Worm (Caenorhabditis elegans) whole organism, mixed stage, embryonic: ENCODE data around the gene srw-145.

Source experiments
- ces-1 ChIP-seq: fragments of 150-350 bp; optimal IDR thresholded peaks from 2 replicates; lab custom pipeline; 2014; ENCODE audit warnings: missing biosample characterization, missing genetic modification reagents, missing genetic modification characterization
- pha-4 ChIP-seq: fragments of 150-350 bp; optimal IDR thresholded peaks from 2 replicates; lab custom pipeline; 2018; ENCODE audit warnings: missing biosample characterization, missing genetic modification reagents, missing genetic modification characterization
- sptf-1 ChIP-seq: sonication (generic microtip); optimal IDR thresholded peaks from 2 replicates; lab custom pipeline; 2017; ENCODE audit warnings: mild to moderate bottlenecking, missing genetic modification characterization, moderate library complexity, missing compliant biosample characterization
- unc-120 ChIP-seq: sonication (generic microtip); optimal IDR thresholded peaks from 2 replicates; lab custom pipeline; 2017; ENCODE audit warnings: missing genetic modification characterization, missing compliant biosample characterization; ENCODE audit not compliant: poor library complexity, severe bottlenecking

DNA sequence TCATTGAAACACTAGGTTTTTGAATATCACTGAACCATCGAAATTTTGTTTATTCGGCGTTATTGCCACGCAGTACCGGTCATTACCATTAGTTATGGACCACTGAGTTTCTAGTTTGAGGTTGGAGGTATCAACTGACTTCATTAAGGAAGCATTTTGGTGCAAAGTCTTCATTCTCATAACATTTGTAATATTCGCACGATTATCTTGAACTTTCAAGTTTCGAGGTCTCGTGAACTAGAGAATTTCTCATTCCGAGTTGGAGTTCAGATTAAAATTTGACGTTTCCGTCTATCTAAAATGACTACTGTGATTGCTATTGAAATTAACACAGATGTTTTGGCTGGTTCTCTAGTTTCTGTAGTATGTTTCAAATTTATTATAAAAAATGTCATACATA lies 16.2 kb upstream of the srw-145 start, which contains the start of gene srx-42:
- TF ChIP-seq unc-120 (tag; lab: Kevin White, UChicago) (no peak), pha-4 (no peak), ces-1 (GFP tag; lab: Kevin White, UChicago) (no peak), sptf-1 (tag; lab: Kevin White, UChicago) (no peak)
